Worm (Caenorhabditis elegans) whole organism, late embryonic: ENCODE measurements around the gene C16C10.1.

Experiments used
- C38D4.7 ChIP-seq: fragments of 200-800 bp; sonication (Bioruptor generic); optimal IDR thresholded peaks from 2 replicates; lab custom pipeline; 2018; ENCODE audit warnings: mild to moderate bottlenecking, missing genetic modification characterization, moderate library complexity, missing compliant biosample characterization
- F13H6.1 ChIP-seq: sonication (generic microtip); optimal IDR thresholded peaks from 2 replicates; lab custom pipeline; 2016; ENCODE audit warnings: missing genetic modification characterization, missing compliant biosample characterization
- K02D7.2 ChIP-seq: sonication (generic microtip); optimal IDR thresholded peaks from 2 replicates; lab custom pipeline; 2017; ENCODE audit warnings: mild to moderate bottlenecking, missing genetic modification characterization, missing compliant biosample characterization
- K09A11.1 ChIP-seq: sonication (generic microtip); optimal IDR thresholded peaks from 2 replicates; lab custom pipeline; 2017; ENCODE audit warnings: antibody characterized with exemption, mild to moderate bottlenecking, missing genetic modification characterization, missing compliant biosample characterization; ENCODE audit not compliant: insufficient read depth
- T23F11.4 ChIP-seq: fragments of 200-800 bp; sonication (Bioruptor generic); optimal IDR thresholded peaks from 2 replicates; lab custom pipeline; 2018; ENCODE audit warnings: mild to moderate bottlenecking, missing genetic modification characterization, missing compliant biosample characterization
- ceh-18 ChIP-seq: sonication (generic microtip); optimal IDR thresholded peaks from 2 replicates; lab custom pipeline; 2016; ENCODE audit warnings: missing genetic modification characterization, missing compliant biosample characterization
- ceh-2 ChIP-seq: sonication (generic microtip); optimal IDR thresholded peaks from 2 replicates; lab custom pipeline; 2016; ENCODE audit warnings: missing genotype, missing genetic modification characterization, missing compliant biosample characterization
- ceh-24 ChIP-seq: sonication (generic microtip); optimal IDR thresholded peaks from 2 replicates; lab custom pipeline; 2016; ENCODE audit warnings: mild to moderate bottlenecking, missing genetic modification characterization, missing compliant biosample characterization
- ceh-30 ChIP-seq: fragments of 150-350 bp; optimal IDR thresholded peaks from 2 replicates; lab custom pipeline; 2014; ENCODE audit warnings: missing biosample characterization, missing genetic modification characterization
- ceh-31 ChIP-seq: sonication (generic microtip); optimal IDR thresholded peaks from 2 replicates; lab custom pipeline; 2016; ENCODE audit warnings: missing genetic modification characterization, missing compliant biosample characterization
- ceh-6 ChIP-seq: fragments of 200-800 bp; sonication (Bioruptor generic); optimal IDR thresholded peaks from 2 replicates; lab custom pipeline; 2018; ENCODE audit warnings: mild to moderate bottlenecking, missing genetic modification characterization, missing compliant biosample characterization
- che-1 ChIP-seq: sonication (generic microtip); optimal IDR thresholded peaks from 2 replicates; lab custom pipeline; 2016; ENCODE audit warnings: mild to moderate bottlenecking, missing genetic modification characterization, missing compliant biosample characterization
- elt-2 ChIP-seq: sonication (generic microtip); optimal IDR thresholded peaks from 2 replicates; lab custom pipeline; 2016; ENCODE audit warnings: missing genetic modification reagents, missing genetic modification characterization, missing compliant biosample characterization
- elt-4 ChIP-seq: sonication (generic microtip); optimal IDR thresholded peaks from 2 replicates; lab custom pipeline; 2016; ENCODE audit warnings: missing genetic modification characterization, missing compliant biosample characterization
- ets-4 ChIP-seq: sonication (generic microtip); optimal IDR thresholded peaks from 2 replicates; lab custom pipeline; 2016; ENCODE audit warnings: missing genetic modification characterization, missing compliant biosample characterization
- eyg-1 ChIP-seq: sonication (generic microtip); optimal IDR thresholded peaks from 2 replicates; lab custom pipeline; 2016; ENCODE audit warnings: missing genotype, missing genetic modification characterization, missing compliant biosample characterization
- hlh-15 ChIP-seq: sonication (generic microtip); optimal IDR thresholded peaks from 2 replicates; lab custom pipeline; 2016; ENCODE audit warnings: missing genetic modification characterization, missing compliant biosample characterization
- hlh-30 ChIP-seq: sonication (generic microtip); optimal IDR thresholded peaks from 2 replicates; lab custom pipeline; 2017; ENCODE audit warnings: antibody characterized with exemption, missing genetic modification characterization, missing compliant biosample characterization; ENCODE audit not compliant: insufficient read depth
- lin-11 ChIP-seq: fragments of 200-800 bp; sonication (Bioruptor generic); optimal IDR thresholded peaks from 2 replicates; lab custom pipeline; 2018; ENCODE audit warnings: mild to moderate bottlenecking, missing genetic modification characterization, missing compliant biosample characterization
- mec-3 ChIP-seq: sonication (generic microtip); optimal IDR thresholded peaks from 2 replicates; lab custom pipeline; 2016; ENCODE audit warnings: borderline replicate concordance, missing genetic modification characterization, missing compliant biosample characterization
- nfya-1 ChIP-seq: sonication (generic microtip); optimal IDR thresholded peaks from 2 replicates; lab custom pipeline; 2017; ENCODE audit warnings: missing genetic modification characterization, mild to moderate bottlenecking, missing compliant biosample characterization, antibody characterized with exemption, moderate library complexity
- nhr-11 ChIP-seq: fragments of 150-350 bp; optimal IDR thresholded peaks from 2 replicates; lab custom pipeline; 2014; ENCODE audit warnings: missing biosample characterization, missing genetic modification characterization
- pat-9 ChIP-seq: fragments of 200-800 bp; sonication (Bioruptor generic); optimal IDR thresholded peaks from 2 replicates; lab custom pipeline; 2018; ENCODE audit warnings: mild to moderate bottlenecking, missing genetic modification characterization, moderate library complexity, missing compliant biosample characterization
- pax-1 ChIP-seq: fragments of 150-350 bp; optimal IDR thresholded peaks from 2 replicates; lab custom pipeline; 2014; ENCODE audit warnings: missing biosample characterization, missing genetic modification characterization
- pha-2 ChIP-seq: sonication (generic microtip); optimal IDR thresholded peaks from 2 replicates; lab custom pipeline; 2017; ENCODE audit warnings: mild to moderate bottlenecking, missing genetic modification characterization, missing compliant biosample characterization
- pqm-1 ChIP-seq: sonication (generic microtip); optimal IDR thresholded peaks from 2 replicates; lab custom pipeline; 2016; ENCODE audit warnings: missing genetic modification characterization, missing compliant biosample characterization
- pros-1 ChIP-seq: fragments of 150-350 bp; optimal IDR thresholded peaks from 2 replicates; lab custom pipeline; 2014; ENCODE audit warnings: missing biosample characterization, missing genetic modification reagents, missing genetic modification characterization
- ref-2 ChIP-seq: sonication (generic microtip); optimal IDR thresholded peaks from 2 replicates; lab custom pipeline; 2016; ENCODE audit warnings: missing genetic modification characterization, missing compliant biosample characterization
- sox-4 ChIP-seq: sonication (generic microtip); optimal IDR thresholded peaks from 2 replicates; lab custom pipeline; 2017; ENCODE audit warnings: mild to moderate bottlenecking, missing genetic modification characterization, inconsistent platforms, missing compliant biosample characterization
- tbx-2 ChIP-seq: sonication (generic microtip); optimal IDR thresholded peaks from 2 replicates; lab custom pipeline; 2016; ENCODE audit warnings: missing genetic modification characterization, missing compliant biosample characterization
- ttx-3 ChIP-seq: sonication (generic microtip); optimal IDR thresholded peaks from 2 replicates; lab custom pipeline; 2016; ENCODE audit warnings: missing genetic modification reagents, missing genetic modification characterization, missing compliant biosample characterization
- unc-3 ChIP-seq, 2 experiments: fragments of 200-800 bp in 1 of 2; sonication (Bioruptor generic) in 1 of 2; sonication (generic microtip) in 1 of 2; conservative IDR thresholded peaks in 1 of 2; optimal IDR thresholded peaks in 1 of 2; 2 replicates each; pipeline versions ENCODE4 v1.3.6 to Lab custom; 2016 to 2022; ENCODE audit warnings: missing compliant biosample characterization in 2 of 2, missing genetic modification characterization in 2 of 2, missing genetic modification reagents in 1 of 2
- unc-42 ChIP-seq: sonication (generic microtip); optimal IDR thresholded peaks from 2 replicates; lab custom pipeline; 2016; ENCODE audit warnings: missing genotype, missing genetic modification characterization, missing compliant biosample characterization
- unc-55 ChIP-seq: sonication (generic microtip); optimal IDR thresholded peaks from 2 replicates; lab custom pipeline; 2017; ENCODE audit warnings: missing biosample characterization, missing genetic modification reagents, missing genetic modification characterization
- unc-86 ChIP-seq: sonication (generic microtip); optimal IDR thresholded peaks from 2 replicates; lab custom pipeline; 2016; ENCODE audit warnings: missing genetic modification characterization, missing compliant biosample characterization
- zip-5 ChIP-seq: sonication (generic microtip); optimal IDR thresholded peaks from 2 replicates; lab custom pipeline; 2016; ENCODE audit warnings: missing genetic modification characterization, missing compliant biosample characterization
- ztf-16 ChIP-seq: sonication (generic microtip); optimal IDR thresholded peaks from 2 replicates; lab custom pipeline; 2017; ENCODE audit warnings: missing genetic modification characterization, missing compliant biosample characterization

The C16C10.1 gene

ce11 chrIII:4150919-4151318, 30.3 kb downstream of the C16C10.1 start:
- TF ChIP-seq tbx-2 (tag; lab: Kevin White, UChicago) (peak; percentile 5), nfya-1 (tag; lab: Kevin White, UChicago) (peak; percentile 81), ceh-31 (peak; percentile 15), ets-4 (tag; lab: Kevin White, UChicago) (no peak), elt-2 (tag; lab: Kevin White, UChicago) (peak; percentile 36), hlh-30 (tag; lab: Kevin White, UChicago) (peak; percentile 1), ceh-6 (GFP tag; lab: Kevin White, UChicago) (no peak), unc-55 (GFP tag; lab: Kevin White, UChicago) (peak; percentile 74), hlh-15 (tag; lab: Kevin White, UChicago) (no peak), unc-86 (tag; lab: Kevin White, UChicago) (peak; percentile 23), pax-1 (no peak), ceh-18 (tag; lab: Kevin White, UChicago) (peak; percentile 15), ceh-30 (peak; percentile 62)
- TF ChIP-seq, all 69 proteins: peak for 9

ce11 chrIII:4143170-4143569, 38.1 kb downstream of the C16C10.1 start:
- TF ChIP-seq sox-4 (tag; lab: Kevin White, UChicago) (no peak), nfya-1 (tag; lab: Kevin White, UChicago) (peak; percentile 79), eyg-1 (no peak), ttx-3 (tag; lab: Kevin White, UChicago) (no peak), ceh-2 (tag; lab: Kevin White, UChicago) (no peak)

DNA sequence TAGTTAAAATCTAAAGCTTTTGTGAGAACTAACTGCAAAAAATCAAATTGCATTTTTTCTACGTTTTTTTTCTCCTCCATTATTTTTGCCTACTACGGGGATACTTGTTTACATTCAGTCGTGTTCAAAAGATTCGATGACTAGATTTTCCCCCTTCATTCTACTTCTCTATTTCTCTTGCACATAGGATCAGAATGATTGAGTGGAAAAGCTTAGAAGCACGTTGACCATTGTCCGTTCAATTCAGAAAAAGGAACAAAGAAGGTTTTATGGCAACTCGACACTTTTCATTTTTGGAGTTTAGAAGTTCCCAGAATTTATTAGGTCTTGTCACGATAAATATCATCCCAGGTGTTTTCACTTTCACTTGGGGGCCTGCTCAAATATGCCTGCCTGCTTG, 44.1 kb downstream of the C16C10.1 start:
- TF ChIP-seq tbx-2 (tag; lab: Kevin White, UChicago) (no peak), ceh-6 (GFP tag; lab: Kevin White, UChicago) (no peak), unc-3 (GFP tag; conservative IDR thresholded peaks at IDR 0.05; lab: Robert Waterston, UW) (no peak), unc-3 (tag; optimal IDR thresholded peaks at IDR 0.05; lab: Kevin White, UChicago) (no peak), T23F11.4 (GFP tag; lab: Kevin White, UChicago) (no peak), che-1 (tag; lab: Kevin White, UChicago) (no peak)
- TF ChIP-seq, all 69 proteins: peak for 0

ce11 chrIII:4134059-4134458, 47.2 kb downstream of the C16C10.1 start:
- TF ChIP-seq elt-2 (tag; lab: Kevin White, UChicago) (no peak), C38D4.7 (no peak), ref-2 (tag; lab: Kevin White, UChicago) (no peak), ceh-24 (tag; lab: Kevin White, UChicago) (no peak), pat-9 (tag; lab: Kevin White, UChicago) (no peak), pqm-1 (tag; lab: Kevin White, UChicago) (no peak), hlh-30 (tag; lab: Kevin White, UChicago) (no peak), pha-2 (tag; lab: Kevin White, UChicago) (no peak), elt-4 (tag; lab: Kevin White, UChicago) (no peak), pax-1 (no peak), T23F11.4 (GFP tag; lab: Kevin White, UChicago) (no peak), K02D7.2 (tag; lab: Kevin White, UChicago) (no peak)
- TF ChIP-seq, all 69 proteins: peak for 0

- TF ChIP-seq pros-1 (tag; lab: Kevin White, UChicago) (no peak), nfya-1 (tag; lab: Kevin White, UChicago) (peak; percentile 95), mec-3 (tag; lab: Kevin White, UChicago) (no peak), sox-4 (tag; lab: Kevin White, UChicago) (no peak), unc-42 (tag; lab: Kevin White, UChicago) (peak; percentile 92), K09A11.1 (tag; lab: Kevin White, UChicago) (no peak), zip-5 (tag; lab: Kevin White, UChicago) (no peak), ztf-16 (no peak), elt-2 (tag; lab: Kevin White, UChicago) (no peak), nhr-11 (tag; lab: Kevin White, UChicago) (no peak), F13H6.1 (tag; lab: Kevin White, UChicago) (no peak), lin-11 (tag; lab: Kevin White, UChicago) (no peak), ceh-30 (no peak), ceh-31 (peak; percentile 2)
Measured at ce11 chrIII:4131814-4132555, 49.3 kb downstream of the C16C10.1 start.
